Fruit fly (Drosophila melanogaster): Measurements from ENCODE around the gene CG14662.
A peak's percentile ranks its signal among the peaks of the same experiment; 100 is the strongest.

Gene CG14662

dm6 chr3R:4975315-4975777 lies 8.7 kb downstream of the CG14662 start:
- TF ChIP-seq Kr (GFP tag; optimal IDR thresholded peaks at IDR 0.05) (peak; percentile 68), lab (GFP tag; optimal IDR thresholded peaks at IDR 0.05) (peak; percentile 64), CG8359 (GFP tag; optimal IDR thresholded peaks at IDR 0.05; ENCODE audit: borderline replicate concordance) (peak; percentile 2), CG2199 (GFP tag; IDR thresholded peaks at IDR 0.05) (peak; percentile 29; the same call in 1 of the 3 replicates), kah (GFP tag; optimal IDR thresholded peaks at IDR 0.05) (peak; percentile 22), slp2 (GFP tag; optimal IDR thresholded peaks at IDR 0.05) (peak; percentile 7), so (GFP tag; IDR thresholded peaks at IDR 0.05) (peak; percentile 25; the same call in 1 of the 3 replicates), CG7963 (GFP tag; IDR thresholded peaks at IDR 0.05; ENCODE audit: partially characterized antibody) (no peak), CG17612 (GFP tag; IDR thresholded peaks at IDR 0.05) (no peak), NFAT (GFP tag; IDR thresholded peaks at IDR 0.05) (0 out of 2 replicates have a peak, but pooled peaks have one; percentile 36), Atf6 (GFP tag; IDR thresholded peaks at IDR 0.05) (no peak), CG1602 (GFP tag; optimal IDR thresholded peaks at IDR 0.05) (no peak), MBD-R2 (GFP tag; IDR thresholded peaks at IDR 0.05) (no peak), GATAe (GFP tag; conservative IDR thresholded peaks at IDR 0.05) (no peak), gcm2 (GFP tag; optimal IDR thresholded peaks at IDR 0.05) (no peak), CG4707 (GFP tag; optimal IDR thresholded peaks at IDR 0.05) (peak; percentile 56), Drgx (GFP tag; IDR thresholded peaks at IDR 0.05) (no peak), pfk (GFP tag; optimal IDR thresholded peaks at IDR 0.05) (peak; percentile 26), gsb-n (tag; optimal IDR thresholded peaks at IDR 0.05) (no peak), Blimp-1 (GFP tag; optimal IDR thresholded peaks at IDR 0.05) (peak; percentile 21), Pdp1 (GFP tag; optimal IDR thresholded peaks at IDR 0.05) (peak in 1 of 2 experiments; percentile 27), eyg (GFP tag; optimal IDR thresholded peaks at IDR 0.05) (no peak), gce (GFP tag; IDR thresholded peaks at IDR 0.05) (no peak), scrt (GFP tag; optimal IDR thresholded peaks at IDR 0.05) (peak; percentile 4), CG11456 (GFP tag; IDR thresholded peaks at IDR 0.05) (0 out of 3 replicates have a peak, but pooled peaks have one; percentile 19), CG12769 (tag; optimal IDR thresholded peaks at IDR 0.05) (peak; percentile 19), ATbp (GFP tag; optimal IDR thresholded peaks at IDR 0.05) (peak; percentile 80), Rx (GFP tag; IDR thresholded peaks at IDR 0.05) (no peak), Dad (GFP tag; optimal IDR thresholded peaks at IDR 0.05) (no peak), tgo (GFP tag; IDR thresholded peaks at IDR 0.05) (peak; percentile 22; the same call in 1 of the 3 replicates), Aef1 (GFP tag; IDR thresholded peaks at IDR 0.05) (no peak), CG2712 (tag; optimal IDR thresholded peaks at IDR 0.05) (no peak), CG11247 (GFP tag; IDR thresholded peaks at IDR 0.05) (no peak), CG15011 (GFP tag; optimal IDR thresholded peaks at IDR 0.05) (peak; percentile 5), D19B (GFP tag; optimal IDR thresholded peaks at IDR 0.05) (no peak), CG7271 (tag; optimal IDR thresholded peaks at IDR 0.05) (no peak), CrebB (tag; optimal IDR thresholded peaks at IDR 0.05) (peak; percentile 54), Spps (tag; optimal IDR thresholded peaks at IDR 0.05) (no peak), Fer2 (tag; optimal IDR thresholded peaks at IDR 0.05) (no peak), CG6683 (GFP tag; optimal IDR thresholded peaks at IDR 0.05) (no peak), mirr (GFP tag; optimal IDR thresholded peaks at IDR 0.05) (peak; percentile 76), CG17359 (tag; optimal IDR thresholded peaks at IDR 0.05) (peak; percentile 29), crc (GFP tag; optimal IDR thresholded peaks at IDR 0.05) (no peak), fd64A (GFP tag; optimal IDR thresholded peaks at IDR 0.05) (peak; percentile 66), CG2202 (tag; optimal IDR thresholded peaks at IDR 0.05) (no peak), CG15269 (tag; optimal IDR thresholded peaks at IDR 0.05) (peak; percentile 32), CG8765 (GFP tag; IDR thresholded peaks at IDR 0.05) (no peak), Lpt (GFP tag; optimal IDR thresholded peaks at IDR 0.05) (no peak), CG2875 (GFP tag; optimal IDR thresholded peaks at IDR 0.05) (peak; percentile 49), schlank (tag; optimal IDR thresholded peaks at IDR 0.05) (no peak), Nf-YA (GFP tag; IDR thresholded peaks at IDR 0.05) (no peak)
